Worm (Caenorhabditis elegans) whole organism, L1 larva: ENCODE results near the gene nhr-137.

Experiments
- aha-1 ChIP-seq: fragments of 150-350 bp; optimal IDR thresholded peaks from 2 replicates; lab custom pipeline; 2014; ENCODE audit warnings: missing biosample characterization, missing genetic modification characterization
- ceh-82 ChIP-seq, 3 experiments: fragments of 150-350 bp in 1 of 3; sonication (generic microtip) in 2 of 3; optimal IDR thresholded peaks; 2 replicates each; lab custom pipeline; 2014 to 2017; ENCODE audit warnings: missing biosample characterization in 3 of 3, missing genetic modification characterization in 3 of 3
- dpl-1 ChIP-seq, 3 experiments: fragments of 150-350 bp in 2 of 3; sonication (generic microtip) in 1 of 3; optimal IDR thresholded peaks; 2 replicates each; lab custom pipeline; 2014 to 2017; ENCODE audit warnings: missing biosample characterization in 3 of 3, missing genetic modification characterization in 3 of 3, missing genetic modification reagents in 3 of 3
- dsc-1 ChIP-seq: sonication (generic microtip); optimal IDR thresholded peaks from 2 replicates; lab custom pipeline; 2016; ENCODE audit warnings: mild to moderate bottlenecking, missing genetic modification characterization, missing compliant biosample characterization
- egl-13 ChIP-seq: sonication (generic microtip); optimal IDR thresholded peaks from 2 replicates; lab custom pipeline; 2016; ENCODE audit warnings: missing genotype, missing genetic modification reagents, missing genetic modification characterization, missing compliant biosample characterization
- egl-27 ChIP-seq, 2 experiments: fragments of 150-350 bp in 1 of 2; sonication (generic microtip); optimal IDR thresholded peaks; 3 replicates each; lab custom pipeline; 2017 to 2018; ENCODE audit warnings: missing biosample characterization in 2 of 2, missing genetic modification characterization in 2 of 2, missing genetic modification reagents in 2 of 2
- lin-15B ChIP-seq: fragments of 150-350 bp; sonication (generic microtip); optimal IDR thresholded peaks from 3 replicates; lab custom pipeline; 2014; ENCODE audit warnings: missing biosample characterization, missing genetic modification characterization
- lin-35 ChIP-seq, 2 experiments: fragments of 150-350 bp; optimal IDR thresholded peaks; 2 replicates each; lab custom pipeline; 2014; ENCODE audit warnings: missing biosample characterization in 2 of 2, missing genetic modification characterization in 2 of 2, missing genetic modification reagents in 2 of 2
- lir-3 ChIP-seq: sonication (generic microtip); optimal IDR thresholded peaks from 2 replicates; lab custom pipeline; 2016; ENCODE audit warnings: mild to moderate bottlenecking, missing genetic modification characterization, moderate library complexity, missing compliant biosample characterization; ENCODE audit not compliant: poor library complexity
- lsy-2 ChIP-seq, 2 experiments: fragments of 150-350 bp; optimal IDR thresholded peaks; 2 replicates each; lab custom pipeline; 2014; ENCODE audit warnings: missing biosample characterization in 2 of 2, missing genetic modification characterization in 2 of 2
- mep-1 ChIP-seq: fragments of 150-350 bp; optimal IDR thresholded peaks from 2 replicates; lab custom pipeline; 2014; ENCODE audit warnings: missing biosample characterization, missing genetic modification characterization
- nhr-11 ChIP-seq: fragments of 150-350 bp; optimal IDR thresholded peaks from 2 replicates; lab custom pipeline; 2014; ENCODE audit warnings: missing biosample characterization, missing genetic modification characterization
- skn-1 ChIP-seq: fragments of 150-350 bp; optimal IDR thresholded peaks from 2 replicates; lab custom pipeline; 2014; ENCODE audit warnings: missing biosample characterization, missing genetic modification characterization
- unc-130 ChIP-seq: fragments of 150-350 bp; optimal IDR thresholded peaks from 2 replicates; lab custom pipeline; 2017; ENCODE audit warnings: missing biosample characterization, missing genetic modification characterization, inconsistent platforms

- no peak for TF ChIP-seq unc-130
- TF ChIP-seq mep-1: no peak
- TF ChIP-seq nhr-11 (tag; lab: Kevin White, UChicago): no peak
- no peak for TF ChIP-seq dpl-1 (GFP tag; optimal IDR thresholded peaks at IDR 0.05; lab: Kevin White, UChicago)
- no peak for TF ChIP-seq lin-15B (tag; lab: Kevin White, UChicago)
- TF ChIP-seq lin-35 (GFP tag; optimal IDR thresholded peaks at IDR 0.05; lab: Kevin White, UChicago): no peak
- no peak for TF ChIP-seq egl-13 (tag; lab: Kevin White, UChicago)
- peak; percentile 66 for TF ChIP-seq dsc-1 (tag; lab: Kevin White, UChicago)
- no peak for TF ChIP-seq egl-27 (tag; optimal IDR thresholded peaks at IDR 0.05; lab: Kevin White, UChicago)
- no peak for TF ChIP-seq ceh-82 (tag; optimal IDR thresholded peaks at IDR 0.05; lab: Kevin White, UChicago)
- no peak for TF ChIP-seq lir-3
- TF ChIP-seq lsy-2 (tag; optimal IDR thresholded peaks at IDR 0.05; lab: Kevin White, UChicago): no peak
- TF ChIP-seq skn-1: no peak
- no peak for TF ChIP-seq aha-1 (tag; lab: Kevin White, UChicago)
These were observed 20.2 kb upstream of the nhr-137 start for ce11 chrX:6688953-6689562.
